Fruit fly (Drosophila melanogaster) whole organism, embryonic: ENCODE results near the gene Hip1.

Source experiments
- Abd-B ChIP-seq: fragments of 200-800 bp; sonication (Bioruptor generic); optimal IDR thresholded peaks from 2 replicates; lab custom pipeline; 2018; ENCODE audit warnings: missing biosample characterization, mild to moderate bottlenecking, missing genetic modification characterization, moderate library complexity
- Atf6 ChIP-seq: fragments of 200-800 bp; sonication (Bioruptor generic); IDR thresholded peaks from 2 replicates; pipeline ENCODE4 v1.3.6; 2022; ENCODE audit warnings: missing biosample characterization, missing genetic modification characterization
- Bdp1 ChIP-seq: fragments of 200-800 bp; sonication (Bioruptor generic); optimal IDR thresholded peaks from 3 replicates; lab custom pipeline; 2016; ENCODE audit warnings: missing biosample characterization, missing genetic modification characterization
- CG10462 ChIP-seq: fragments of 200-800 bp; sonication (Bioruptor generic); optimal IDR thresholded peaks from 2 replicates; lab custom pipeline; 2016; ENCODE audit warnings: missing biosample characterization, missing genetic modification characterization
- CG10654 ChIP-seq: fragments of 200-800 bp; sonication (Bioruptor generic); optimal IDR thresholded peaks from 2 replicates; lab custom pipeline; 2016; ENCODE audit warnings: missing biosample characterization, missing genetic modification characterization
- CG13424 ChIP-seq: fragments of 200-800 bp; sonication (Bioruptor generic); optimal IDR thresholded peaks from 2 replicates; lab custom pipeline; 2019; ENCODE audit warnings: missing biosample characterization, mild to moderate bottlenecking, missing genetic modification characterization, moderate library complexity
- CG14014 ChIP-seq: fragments of 200-800 bp; sonication (Bioruptor generic); IDR thresholded peaks from 2 replicates; pipeline ENCODE4 v1.3.6; 2022; ENCODE audit warnings: missing biosample characterization, missing genetic modification characterization
- CG14860 ChIP-seq: fragments of 200-800 bp; sonication (Bioruptor generic); IDR thresholded peaks from 3 replicates; pipeline ENCODE4 v1.3.6; 2022; ENCODE audit warnings: missing biosample characterization, missing genetic modification characterization; ENCODE audit not compliant: partially characterized antibody
- CG15696 ChIP-seq: fragments of 200-800 bp; sonication (Bioruptor generic); optimal IDR thresholded peaks from 2 replicates; lab custom pipeline; 2019; ENCODE audit warnings: missing biosample characterization, mild to moderate bottlenecking, missing genetic modification characterization, moderate library complexity
- CG1602 ChIP-seq: fragments of 200-800 bp; sonication (Bioruptor generic); optimal IDR thresholded peaks from 3 replicates; lab custom pipeline; 2016; ENCODE audit warnings: missing biosample characterization, missing genetic modification characterization
- CG16863 ChIP-seq: fragments of 200-800 bp; sonication (Bioruptor generic); optimal IDR thresholded peaks from 3 replicates; lab custom pipeline; 2016; ENCODE audit warnings: missing biosample characterization, missing genetic modification characterization
- CG17361 ChIP-seq: fragments of 200-800 bp; sonication (Bioruptor generic); IDR thresholded peaks from 3 replicates; pipeline ENCODE4 v1.3.6; 2022; ENCODE audit warnings: missing biosample characterization, missing genetic modification characterization
- CG2116 ChIP-seq: fragments of 200-800 bp; sonication (Bioruptor generic); optimal IDR thresholded peaks from 3 replicates; lab custom pipeline; 2018; ENCODE audit warnings: missing biosample characterization, mild to moderate bottlenecking, missing genetic modification characterization
- CG30403 ChIP-seq: fragments of 200-800 bp; sonication (Bioruptor generic); optimal IDR thresholded peaks from 3 replicates; lab custom pipeline; 2016; ENCODE audit warnings: missing biosample characterization, missing genetic modification characterization
- CG30431 ChIP-seq: fragments of 200-800 bp; sonication (Bioruptor generic); optimal IDR thresholded peaks from 2 replicates; lab custom pipeline; 2017; ENCODE audit warnings: missing biosample characterization, missing genetic modification characterization
- CG31388 ChIP-seq: fragments of 200-800 bp; sonication (Bioruptor generic); optimal IDR thresholded peaks from 2 replicates; lab custom pipeline; 2016; ENCODE audit warnings: missing biosample characterization, missing genetic modification characterization
- CG3847 ChIP-seq: fragments of 200-800 bp; sonication (Bioruptor generic); IDR thresholded peaks from 2 replicates; pipeline ENCODE4 v1.3.6; 2022; ENCODE audit warnings: missing biosample characterization, missing genetic modification characterization
- CG3995 ChIP-seq: fragments of 200-800 bp; sonication (Bioruptor generic); optimal IDR thresholded peaks from 3 replicates; lab custom pipeline; 2016; ENCODE audit warnings: missing biosample characterization, missing genetic modification characterization
- CG4360 ChIP-seq: fragments of 200-800 bp; sonication (Bioruptor generic); IDR thresholded peaks from 2 replicates; pipeline ENCODE4 v1.3.6; 2022; ENCODE audit warnings: missing biosample characterization, missing genetic modification characterization
- CG4820 ChIP-seq: fragments of 200-800 bp; sonication (Bioruptor generic); optimal IDR thresholded peaks from 3 replicates; lab custom pipeline; 2016; ENCODE audit warnings: missing biosample characterization, missing genetic modification characterization
- CG7372 ChIP-seq: fragments of 200-800 bp; sonication (Bioruptor generic); IDR thresholded peaks from 2 replicates; pipeline ENCODE4 v1.3.6; 2022; ENCODE audit warnings: missing biosample characterization, missing genetic modification characterization
- CG7987 ChIP-seq: fragments of 200-800 bp; sonication (Bioruptor generic); optimal IDR thresholded peaks from 2 replicates; lab custom pipeline; 2018; ENCODE audit warnings: missing biosample characterization, mild to moderate bottlenecking, missing genetic modification characterization, moderate library complexity
- CG8281 ChIP-seq: fragments of 200-800 bp; sonication (Bioruptor generic); optimal IDR thresholded peaks from 2 replicates; lab custom pipeline; 2018; ENCODE audit warnings: missing biosample characterization, mild to moderate bottlenecking, missing genetic modification characterization, moderate library complexity
- CG9437 ChIP-seq: fragments of 200-800 bp; sonication (Bioruptor generic); optimal IDR thresholded peaks from 2 replicates; lab custom pipeline; 2018; ENCODE audit warnings: missing biosample characterization, mild to moderate bottlenecking, missing genetic modification characterization
- Camta ChIP-seq: fragments of 200-800 bp; sonication (Bioruptor generic); optimal IDR thresholded peaks from 2 replicates; lab custom pipeline; 2016; ENCODE audit warnings: missing biosample characterization, missing genetic modification characterization
- HLH3B ChIP-seq: fragments of 200-800 bp; sonication (Bioruptor generic); IDR thresholded peaks from 2 replicates; pipeline ENCODE4 v1.3.6; 2022; ENCODE audit warnings: missing biosample characterization, missing genetic modification characterization
- Hr51 ChIP-seq, 2 experiments: fragments of 200-800 bp; sonication (Bioruptor generic); optimal IDR thresholded peaks; 2 replicates in 1 of 2; 3 replicates in 1 of 2; lab custom pipeline; 2016 to 2018; ENCODE audit warnings: missing biosample characterization in 2 of 2, missing genetic modification characterization in 2 of 2, mild to moderate bottlenecking in 1 of 2, moderate library complexity in 1 of 2
- Lpt ChIP-seq: fragments of >200 bp; optimal IDR thresholded peaks from 2 replicates; lab custom pipeline; 2018; ENCODE audit warnings: missing biosample characterization, missing genetic modification characterization
- Nf-YC ChIP-seq: fragments of 200-800 bp; optimal IDR thresholded peaks from 3 replicates; lab custom pipeline; 2019; ENCODE audit warnings: missing biosample characterization, mild to moderate bottlenecking, missing genetic modification characterization, moderate library complexity
- Oaz ChIP-seq: fragments of 200-800 bp; sonication (Bioruptor generic); IDR thresholded peaks from 2 replicates; pipeline ENCODE4 v1.3.6; 2022; ENCODE audit warnings: missing biosample characterization, missing genetic modification characterization
- Spps ChIP-seq: fragments of 200-800 bp; sonication (Bioruptor generic); optimal IDR thresholded peaks from 2 replicates; lab custom pipeline; 2018; ENCODE audit warnings: missing biosample characterization, mild to moderate bottlenecking, missing genetic modification characterization
- Taf1 ChIP-seq: fragments of 200-800 bp; sonication (Bioruptor generic); IDR thresholded peaks from 2 replicates; pipeline ENCODE4 v1.3.6; 2022; ENCODE audit warnings: missing biosample characterization, missing genetic modification characterization
- ab ChIP-seq: fragments of 200-800 bp; sonication (Bioruptor generic); optimal IDR thresholded peaks from 2 replicates; lab custom pipeline; 2016; ENCODE audit warnings: missing biosample characterization, missing genetic modification characterization
- bigmax ChIP-seq: fragments of 200-800 bp; sonication (Bioruptor generic); optimal IDR thresholded peaks from 2 replicates; lab custom pipeline; 2018; ENCODE audit warnings: missing biosample characterization, mild to moderate bottlenecking, missing genetic modification characterization
- dm ChIP-seq: fragments of 200-800 bp; sonication (Bioruptor generic); optimal IDR thresholded peaks from 3 replicates; lab custom pipeline; 2016; ENCODE audit warnings: missing biosample characterization, missing genetic modification characterization
- dmrt99B ChIP-seq: fragments of 200-800 bp; sonication (Bioruptor generic); optimal IDR thresholded peaks from 2 replicates; lab custom pipeline; 2018; ENCODE audit warnings: missing biosample characterization, mild to moderate bottlenecking, missing genetic modification characterization, moderate library complexity
- emc ChIP-seq: fragments of 200-800 bp; sonication (Bioruptor generic); optimal IDR thresholded peaks from 2 replicates; lab custom pipeline; 2016; ENCODE audit warnings: missing biosample characterization, missing genetic modification characterization
- exex ChIP-seq: fragments of 200-800 bp; sonication (Bioruptor generic); optimal IDR thresholded peaks from 4 replicates; lab custom pipeline; 2018; ENCODE audit warnings: missing biosample characterization, mild to moderate bottlenecking, missing genetic modification characterization, moderate library complexity
- fu2 ChIP-seq: fragments of 200-800 bp; sonication (Bioruptor generic); optimal IDR thresholded peaks from 2 replicates; lab custom pipeline; 2016; ENCODE audit warnings: missing biosample characterization, missing genetic modification characterization
- gem ChIP-seq: fragments of 200-800 bp; sonication (Bioruptor generic); optimal IDR thresholded peaks from 2 replicates; lab custom pipeline; 2019; ENCODE audit warnings: missing biosample characterization, mild to moderate bottlenecking, missing genetic modification characterization, moderate library complexity
- inv ChIP-seq: fragments of 200-800 bp; sonication (Bioruptor generic); IDR thresholded peaks from 2 replicates; pipeline ENCODE4 v1.3.6; 2022; ENCODE audit warnings: missing biosample characterization, missing genetic modification characterization; ENCODE audit not compliant: partially characterized antibody
- oc ChIP-seq: fragments of 200-800 bp; sonication (Bioruptor generic); optimal IDR thresholded peaks from 2 replicates; lab custom pipeline; 2018; ENCODE audit warnings: missing biosample characterization, mild to moderate bottlenecking, missing genetic modification characterization, moderate library complexity
- prd ChIP-seq, 3 experiments: fragments of >200 bp in 2 of 3; fragments of 200-800 bp in 1 of 3; sonication (Bioruptor generic) in 1 of 3; optimal IDR thresholded peaks in 2 of 3; IDR thresholded peaks in 1 of 3; 2 replicates in 2 of 3; 3 replicates in 1 of 3; pipeline versions ENCODE4 v1.3.6 to Lab custom; 2017 to 2022; ENCODE audit warnings: missing biosample characterization in 1 of 3, missing genetic modification characterization in 1 of 3
- pum ChIP-seq: fragments of 200-800 bp; sonication (Bioruptor generic); optimal IDR thresholded peaks from 2 replicates; lab custom pipeline; 2016; ENCODE audit warnings: missing biosample characterization, missing genetic modification characterization
- row ChIP-seq: fragments of 200-800 bp; sonication (Bioruptor generic); IDR thresholded peaks from 3 replicates; pipeline ENCODE4 v1.3.6; 2022; ENCODE audit warnings: missing biosample characterization, missing genetic modification characterization
- schlank ChIP-seq: fragments of 200-800 bp; sonication (Bioruptor generic); optimal IDR thresholded peaks from 2 replicates; lab custom pipeline; 2018; ENCODE audit warnings: missing biosample characterization, mild to moderate bottlenecking, missing genetic modification characterization
- sima ChIP-seq: fragments of 200-800 bp; sonication (Bioruptor generic); optimal IDR thresholded peaks from 2 replicates; lab custom pipeline; 2016; ENCODE audit warnings: missing biosample characterization, missing genetic modification characterization
- trh ChIP-seq: fragments of 200-800 bp; sonication (Bioruptor generic); optimal IDR thresholded peaks from 2 replicates; lab custom pipeline; 2016; ENCODE audit warnings: missing biosample characterization, missing genetic modification characterization
- zen ChIP-seq: fragments of 200-800 bp; sonication (Bioruptor generic); optimal IDR thresholded peaks from 3 replicates; lab custom pipeline; 2018; ENCODE audit warnings: missing biosample characterization, mild to moderate bottlenecking, missing genetic modification characterization, moderate library complexity
- zfh1 ChIP-seq: fragments of 200-800 bp; sonication (Bioruptor generic); IDR thresholded peaks from 3 replicates; pipeline ENCODE4 v1.3.6; 2022; ENCODE audit warnings: missing biosample characterization, missing genetic modification characterization
- zfh2 ChIP-seq: fragments of 200-800 bp; sonication (Bioruptor generic); optimal IDR thresholded peaks from 2 replicates; lab custom pipeline; 2016; ENCODE audit warnings: missing biosample characterization, missing genetic modification characterization

Hip1 gene

DNA sequence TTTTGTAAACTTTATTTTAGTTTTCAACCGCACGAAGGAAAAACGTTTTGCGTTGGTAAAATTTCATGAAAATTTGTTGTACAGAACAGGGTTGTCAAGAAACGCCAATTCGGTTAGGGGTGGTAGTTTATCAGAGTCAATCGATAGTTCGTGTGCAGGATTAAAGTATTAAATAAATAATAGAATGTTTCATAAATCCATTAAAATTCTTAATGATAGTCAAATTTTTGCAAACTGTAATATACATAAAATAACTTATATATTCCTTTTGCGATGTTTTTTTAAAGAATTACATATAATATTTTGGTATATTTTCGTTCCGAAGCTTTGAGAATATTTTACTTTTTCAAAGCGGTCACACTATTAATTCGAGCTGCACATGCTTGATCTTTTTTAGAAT, 40.5 kb upstream of the Hip1 start, which contains the start of the genes Sf3a2 and CG42588 (continued):
- no peak for TF ChIP-seq CG7987
- TF ChIP-seq bigmax (GFP tag; lab: Kevin White, UChicago): no peak
- TF ChIP-seq CG4360 (GFP tag; lab: Robert Waterston, UW): peak; percentile 62
- TF ChIP-seq Lpt (GFP tag; lab: Kevin White, UChicago): no peak
- TF ChIP-seq CG7372 (GFP tag; lab: Robert Waterston, UW): 0 out of 2 replicates have a peak, but pooled peaks have one; percentile 54
- TF ChIP-seq Hr51 (GFP tag; optimal IDR thresholded peaks at IDR 0.05; lab: Kevin White, UChicago): peak in 1 of 2 experiments; percentile 28
- TF ChIP-seq zen (tag; lab: Kevin White, UChicago): peak; percentile 66
- TF ChIP-seq inv (GFP tag; lab: Robert Waterston, UW): peak; percentile 80
- TF ChIP-seq gem (tag; lab: Kevin White, UChicago): peak; percentile 72
- peak; percentile 26 for TF ChIP-seq Spps
- peak; percentile 13 for TF ChIP-seq dm
- peak; percentile 78 for TF ChIP-seq CG13424 (tag; lab: Kevin White, UChicago)
- TF ChIP-seq CG30431 (GFP tag; lab: Kevin White, UChicago): no peak
- TF ChIP-seq schlank (tag; lab: Kevin White, UChicago): no peak
- no peak for TF ChIP-seq emc (GFP tag; lab: Kevin White, UChicago)
- TF ChIP-seq CG16863 (GFP tag; lab: Kevin White, UChicago): no peak
- TF ChIP-seq Camta (GFP tag; lab: Kevin White, UChicago): no peak
- TF ChIP-seq Oaz: no peak
- peak; percentile 51 for TF ChIP-seq CG10654 (GFP tag; lab: Kevin White, UChicago)
- no peak for TF ChIP-seq prd (optimal IDR thresholded peaks at IDR 0.05; lab: Kevin White, UChicago)
- peak; percentile 83; the same call in 2 of the 3 replicates for TF ChIP-seq prd (GFP tag; IDR thresholded peaks at IDR 0.05; lab: Robert Waterston, UW)
- TF ChIP-seq CG8281: no peak
- peak; percentile 92 for TF ChIP-seq row (GFP tag; lab: Robert Waterston, UW)
- TF ChIP-seq Bdp1 (GFP tag; lab: Kevin White, UChicago): peak; percentile 47
- TF ChIP-seq Nf-YC (tag; lab: Kevin White, UChicago): no peak
- no peak for TF ChIP-seq sima (GFP tag; lab: Kevin White, UChicago)
- TF ChIP-seq fu2 (GFP tag; lab: Kevin White, UChicago): peak; percentile 25
- no peak for TF ChIP-seq trh (GFP tag; lab: Kevin White, UChicago)
- no peak for TF ChIP-seq ab
- no peak for TF ChIP-seq CG4820 (GFP tag; lab: Kevin White, UChicago)
- no peak for TF ChIP-seq oc (tag; lab: Kevin White, UChicago)
- peak; percentile 26 for TF ChIP-seq zfh2
- TF ChIP-seq CG14014: peak; percentile 56
- TF ChIP-seq CG3995 (GFP tag; lab: Kevin White, UChicago): peak; percentile 32
- peak; percentile 78; the same call in 2 of the 3 replicates for TF ChIP-seq CG17361 (GFP tag; lab: Robert Waterston, UW)
- peak; percentile 83 for TF ChIP-seq CG2116 (GFP tag; lab: Kevin White, UChicago)
- TF ChIP-seq CG31388 (GFP tag; lab: Kevin White, UChicago): peak; percentile 26
- TF ChIP-seq dmrt99B (tag; lab: Kevin White, UChicago): no peak
- no peak for TF ChIP-seq Taf1 (GFP tag; lab: Robert Waterston, UW)
- peak; percentile 79 for TF ChIP-seq CG1602 (GFP tag; lab: Kevin White, UChicago)
- TF ChIP-seq CG10462 (GFP tag; lab: Kevin White, UChicago): no peak
- peak; percentile 60; the same call in 1 of the 2 replicates for TF ChIP-seq HLH3B
- peak; percentile 58 for TF ChIP-seq Abd-B
- peak; percentile 7 for TF ChIP-seq CG9437 (GFP tag; lab: Kevin White, UChicago)
- TF ChIP-seq CG30403 (GFP tag; lab: Kevin White, UChicago): peak; percentile 72
- TF ChIP-seq zfh1: peak; percentile 70
- TF ChIP-seq exex (tag; lab: Kevin White, UChicago): no peak
- TF ChIP-seq pum (GFP tag; lab: Kevin White, UChicago): peak; percentile 2
- TF ChIP-seq CG15696 (tag; lab: Kevin White, UChicago): peak; percentile 78
- TF ChIP-seq CG3847: peak; percentile 83
- peak; percentile 76; the same call in 1 of the 2 replicates for TF ChIP-seq Atf6 (GFP tag; lab: Robert Waterston, UW)
- peak; percentile 62; the same call in 1 of the 3 replicates for TF ChIP-seq CG14860 (GFP tag; lab: Robert Waterston, UW)
